Fruit fly (Drosophila melanogaster) whole organism, embryonic: Measurements from ENCODE around the gene Nnp-1.
A peak's percentile ranks its signal among the peaks of the same experiment; 100 is the strongest.

ENCODE experiments used
- Asciz ChIP-seq: fragments of 200-800 bp; sonication (Bioruptor generic); optimal IDR thresholded peaks from 2 replicates; lab custom pipeline; 2017; ENCODE audit warnings: missing biosample characterization, mild to moderate bottlenecking, missing genetic modification characterization, missing genetic modification reagents
- B-H1 ChIP-seq: fragments of 200-800 bp; sonication (Bioruptor generic); IDR thresholded peaks from 3 replicates; pipeline ENCODE4 v1.3.6; 2022; ENCODE audit warnings: missing biosample characterization, missing genetic modification characterization
- CG1024 ChIP-seq: fragments of 200-800 bp; sonication (Bioruptor generic); IDR thresholded peaks from 2 replicates; pipeline ENCODE4 v1.3.6; 2022; ENCODE audit warnings: missing biosample characterization, missing genetic modification characterization
- CG10462 ChIP-seq: fragments of 200-800 bp; sonication (Bioruptor generic); optimal IDR thresholded peaks from 2 replicates; lab custom pipeline; 2016; ENCODE audit warnings: missing biosample characterization, missing genetic modification characterization
- CG11247 ChIP-seq: fragments of 200-800 bp; sonication (Bioruptor generic); IDR thresholded peaks from 2 replicates; pipeline ENCODE4 v1.3.6; 2022; ENCODE audit warnings: missing biosample characterization, missing genetic modification characterization
- CG13894 ChIP-seq: fragments of 200-800 bp; sonication (Bioruptor generic); optimal IDR thresholded peaks from 3 replicates; lab custom pipeline; 2018; ENCODE audit warnings: missing biosample characterization, mild to moderate bottlenecking, missing genetic modification characterization, moderate library complexity
- CG1529 ChIP-seq: fragments of 200-800 bp; sonication (Bioruptor generic); optimal IDR thresholded peaks from 3 replicates; lab custom pipeline; 2018; ENCODE audit warnings: missing biosample characterization, missing genetic modification characterization
- CG17359 ChIP-seq: fragments of 200-800 bp; sonication (Bioruptor generic); optimal IDR thresholded peaks from 3 replicates; lab custom pipeline; 2018; ENCODE audit warnings: missing biosample characterization, mild to moderate bottlenecking, missing genetic modification characterization, moderate library complexity
- CG17829 ChIP-seq: fragments of 200-800 bp; optimal IDR thresholded peaks from 2 replicates; lab custom pipeline; 2019; ENCODE audit warnings: missing biosample characterization, mild to moderate bottlenecking, missing genetic modification characterization, moderate library complexity
- CG18011 ChIP-seq: fragments of 200-800 bp; sonication (Bioruptor generic); optimal IDR thresholded peaks from 2 replicates; lab custom pipeline; 2017; ENCODE audit warnings: missing biosample characterization, missing genetic modification characterization, mild to moderate bottlenecking, moderate library complexity, missing genotype
- CG18476 ChIP-seq: fragments of 200-800 bp; sonication (Bioruptor generic); optimal IDR thresholded peaks from 2 replicates; lab custom pipeline; 2016; ENCODE audit warnings: missing biosample characterization, mild to moderate bottlenecking, missing genetic modification characterization
- CG3281 ChIP-seq: fragments of 200-800 bp; sonication (Bioruptor generic); optimal IDR thresholded peaks from 3 replicates; lab custom pipeline; 2017; ENCODE audit warnings: missing biosample characterization, mild to moderate bottlenecking, missing genetic modification characterization
- CG34422 ChIP-seq: fragments of 200-800 bp; sonication (Bioruptor generic); IDR thresholded peaks from 3 replicates; pipeline ENCODE4 v1.3.6; 2022; ENCODE audit warnings: missing biosample characterization, missing genetic modification characterization
- CG3847 ChIP-seq: fragments of 200-800 bp; sonication (Bioruptor generic); IDR thresholded peaks from 2 replicates; pipeline ENCODE4 v1.3.6; 2022; ENCODE audit warnings: missing biosample characterization, missing genetic modification characterization
- CG4328 ChIP-seq: fragments of 200-800 bp; sonication (Bioruptor generic); optimal IDR thresholded peaks from 3 replicates; lab custom pipeline; 2017; ENCODE audit warnings: missing biosample characterization, missing genetic modification reagents, missing genetic modification characterization
- CG4424 ChIP-seq: fragments of 200-800 bp; sonication (Bioruptor generic); optimal IDR thresholded peaks from 3 replicates; lab custom pipeline; 2016; ENCODE audit warnings: missing biosample characterization, missing genetic modification characterization
- CG6175 ChIP-seq: fragments of 200-800 bp; sonication (Bioruptor generic); IDR thresholded peaks from 3 replicates; pipeline ENCODE4 v1.3.6; 2022; ENCODE audit warnings: missing biosample characterization, missing genetic modification characterization
- CG6272 ChIP-seq: fragments of 200-800 bp; sonication (Bioruptor generic); IDR thresholded peaks from 2 replicates; pipeline ENCODE4 v1.3.6; 2022; ENCODE audit warnings: missing biosample characterization, missing genetic modification characterization
- CG8478 ChIP-seq: fragments of >200 bp; optimal IDR thresholded peaks from 2 replicates; lab custom pipeline; 2018
- CG9609 ChIP-seq: fragments of 200-800 bp; sonication (Bioruptor generic); optimal IDR thresholded peaks from 3 replicates; lab custom pipeline; 2016; ENCODE audit warnings: missing biosample characterization, missing genetic modification characterization
- Dip2 ChIP-seq: fragments of 200-800 bp; sonication (Bioruptor generic); IDR thresholded peaks from 2 replicates; pipeline ENCODE4 v1.3.6; 2022; ENCODE audit warnings: missing biosample characterization, missing genetic modification characterization
- Dip3 ChIP-seq: fragments of 200-800 bp; sonication (Bioruptor generic); optimal IDR thresholded peaks from 3 replicates; lab custom pipeline; 2016; ENCODE audit warnings: missing biosample characterization, missing genetic modification characterization
- Drgx ChIP-seq: fragments of 200-800 bp; sonication (Bioruptor generic); IDR thresholded peaks from 2 replicates; pipeline ENCODE4 v1.3.6; 2022; ENCODE audit warnings: missing biosample characterization, missing genetic modification characterization
- H15 ChIP-seq: fragments of 200-800 bp; sonication (Bioruptor generic); IDR thresholded peaks from 3 replicates; pipeline ENCODE4 v1.3.6; 2022; ENCODE audit warnings: missing biosample characterization, missing genetic modification characterization
- Lhr ChIP-seq: fragments of 200-800 bp; sonication (Bioruptor generic); optimal IDR thresholded peaks from 3 replicates; lab custom pipeline; 2017; ENCODE audit warnings: mild to moderate bottlenecking, missing biosample characterization, missing genetic modification reagents, missing genetic modification characterization
- NK7.1 ChIP-seq: fragments of 200-800 bp; sonication (Bioruptor generic); optimal IDR thresholded peaks from 3 replicates; lab custom pipeline; 2016; ENCODE audit warnings: missing biosample characterization, missing genetic modification characterization
- NfI ChIP-seq: fragments of 200-800 bp; sonication (Bioruptor generic); optimal IDR thresholded peaks from 3 replicates; lab custom pipeline; 2018; ENCODE audit warnings: missing biosample characterization, mild to moderate bottlenecking, missing genetic modification characterization, moderate library complexity
- PHDP ChIP-seq: fragments of 200-800 bp; sonication (Bioruptor generic); optimal IDR thresholded peaks from 3 replicates; lab custom pipeline; 2018; ENCODE audit warnings: missing biosample characterization, mild to moderate bottlenecking, missing genetic modification characterization, moderate library complexity
- Sox100B ChIP-seq: fragments of 200-800 bp; sonication (Bioruptor generic); optimal IDR thresholded peaks from 3 replicates; lab custom pipeline; 2018; ENCODE audit warnings: missing biosample characterization, mild to moderate bottlenecking, missing genetic modification characterization
- Sry-δ ChIP-seq: fragments of 200-800 bp; sonication (Bioruptor generic); optimal IDR thresholded peaks from 2 replicates; lab custom pipeline; 2016; ENCODE audit warnings: missing biosample characterization, missing genetic modification characterization
- Stat92E ChIP-seq, 3 experiments: fragments of >200 bp in 2 of 3; fragments of 200-800 bp in 1 of 3; sonication (Bioruptor generic) in 1 of 3; optimal IDR thresholded peaks; 2 replicates each; lab custom pipeline; 2017 to 2019; ENCODE audit warnings: missing biosample characterization in 3 of 3, missing genetic modification characterization in 3 of 3, mild to moderate bottlenecking in 1 of 3, moderate library complexity in 1 of 3
- ac ChIP-seq: fragments of 200-800 bp; sonication (Bioruptor generic); optimal IDR thresholded peaks from 3 replicates; lab custom pipeline; 2017; ENCODE audit warnings: missing biosample characterization, mild to moderate bottlenecking, missing genetic modification characterization
- al ChIP-seq: fragments of 200-800 bp; sonication (Bioruptor generic); IDR thresholded peaks from 2 replicates; pipeline ENCODE4 v1.3.6; 2022; ENCODE audit warnings: missing biosample characterization, missing genetic modification characterization
- ase ChIP-seq: fragments of 200-800 bp; sonication (Bioruptor generic); IDR thresholded peaks from 3 replicates; pipeline ENCODE4 v1.3.6; 2022; ENCODE audit warnings: missing biosample characterization, missing genetic modification characterization
- chinmo ChIP-seq: fragments of 200-800 bp; sonication (Bioruptor generic); IDR thresholded peaks from 4 replicates; pipeline ENCODE4 v1.3.6; 2022; ENCODE audit warnings: missing biosample characterization, missing genetic modification characterization; ENCODE audit not compliant: partially characterized antibody
- crol ChIP-seq: fragments of 200-800 bp; sonication (Bioruptor generic); IDR thresholded peaks from 2 replicates; pipeline ENCODE4 v1.3.6; 2022; ENCODE audit warnings: missing biosample characterization, missing genetic modification characterization
- da ChIP-seq: fragments of 200-800 bp; sonication (Bioruptor generic); optimal IDR thresholded peaks from 2 replicates; lab custom pipeline; 2016; ENCODE audit warnings: missing biosample characterization, missing genetic modification characterization
- dmrt11E ChIP-seq: fragments of 200-800 bp; sonication (Bioruptor generic); optimal IDR thresholded peaks from 3 replicates; lab custom pipeline; 2018; ENCODE audit warnings: missing biosample characterization, mild to moderate bottlenecking, missing genetic modification characterization, moderate library complexity
- emc ChIP-seq: fragments of 200-800 bp; sonication (Bioruptor generic); optimal IDR thresholded peaks from 2 replicates; lab custom pipeline; 2016; ENCODE audit warnings: missing biosample characterization, missing genetic modification characterization
- kah ChIP-seq: fragments of 200-800 bp; sonication (Bioruptor generic); optimal IDR thresholded peaks from 2 replicates; lab custom pipeline; 2018; ENCODE audit warnings: missing biosample characterization, mild to moderate bottlenecking, missing genetic modification characterization
- kay ChIP-seq: fragments of 200-800 bp; sonication (Bioruptor generic); optimal IDR thresholded peaks from 2 replicates; lab custom pipeline; 2016; ENCODE audit warnings: missing biosample characterization, missing genetic modification characterization
- knrl ChIP-seq: fragments of 200-800 bp; sonication (Bioruptor generic); IDR thresholded peaks from 3 replicates; pipeline ENCODE4 v1.3.6; 2022; ENCODE audit warnings: missing biosample characterization, missing genetic modification characterization; ENCODE audit not compliant: partially characterized antibody
- maf-S ChIP-seq: fragments of 200-800 bp; sonication (Bioruptor generic); optimal IDR thresholded peaks from 2 replicates; lab custom pipeline; 2016; ENCODE audit warnings: missing biosample characterization, missing genetic modification characterization
- nerfin-2 ChIP-seq: fragments of 200-800 bp; sonication (Bioruptor generic); IDR thresholded peaks from 2 replicates; pipeline ENCODE4 v1.3.6; 2022; ENCODE audit warnings: missing biosample characterization, missing genetic modification characterization; ENCODE audit not compliant: partially characterized antibody
- oc ChIP-seq: fragments of 200-800 bp; sonication (Bioruptor generic); optimal IDR thresholded peaks from 2 replicates; lab custom pipeline; 2018; ENCODE audit warnings: missing biosample characterization, mild to moderate bottlenecking, missing genetic modification characterization, moderate library complexity
- pita ChIP-seq: fragments of 200-800 bp; sonication (Bioruptor generic); optimal IDR thresholded peaks from 2 replicates; lab custom pipeline; 2017; ENCODE audit warnings: missing biosample characterization, mild to moderate bottlenecking, missing genetic modification characterization
- sd ChIP-seq: fragments of 200-800 bp; sonication (Bioruptor generic); optimal IDR thresholded peaks from 3 replicates; lab custom pipeline; 2018; ENCODE audit warnings: missing biosample characterization, mild to moderate bottlenecking, missing genetic modification characterization, moderate library complexity
- sob ChIP-seq: fragments of 200-800 bp; sonication (Bioruptor generic); IDR thresholded peaks from 2 replicates; pipeline ENCODE4 v1.3.6; 2022; ENCODE audit warnings: missing biosample characterization, missing genetic modification characterization
- ssp ChIP-seq: fragments of 200-800 bp; sonication (Bioruptor generic); IDR thresholded peaks from 2 replicates; pipeline ENCODE4 v1.3.6; 2022; ENCODE audit warnings: missing biosample characterization, missing genetic modification characterization
- wdn ChIP-seq: fragments of 200-800 bp; sonication (Bioruptor generic); IDR thresholded peaks from 2 replicates; pipeline ENCODE4 v1.3.6; 2022; ENCODE audit warnings: missing biosample characterization, missing genetic modification characterization
- wek ChIP-seq: fragments of 200-800 bp; sonication (Bioruptor generic); optimal IDR thresholded peaks from 3 replicates; lab custom pipeline; 2018; ENCODE audit warnings: missing biosample characterization, mild to moderate bottlenecking, missing genetic modification characterization, moderate library complexity

Gene Nnp-1

DNA sequence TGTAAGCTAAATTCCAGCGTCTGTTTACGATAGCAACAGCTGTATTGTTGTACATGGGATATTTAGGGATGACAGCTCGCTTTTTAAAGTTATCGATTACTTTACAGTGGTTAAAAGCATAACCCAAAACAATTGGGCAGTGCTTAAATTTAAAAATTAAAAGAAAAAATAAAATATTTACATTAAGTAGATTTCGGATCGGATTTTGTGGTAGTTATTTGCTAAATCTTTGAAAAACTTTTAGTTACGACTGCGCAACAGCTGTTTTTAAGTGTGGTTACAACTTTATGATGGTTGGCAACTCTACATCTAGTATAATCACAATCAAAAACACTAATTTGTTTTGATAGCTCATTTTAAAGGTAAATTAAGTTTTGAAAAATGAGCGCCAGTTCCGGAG is 21.3 kb upstream of the Nnp-1 start, which contains the start of the genes Ing5 and CG7099 (continued):
- peak; percentile 92 for TF ChIP-seq Sox100B
- no peak for TF ChIP-seq chinmo (GFP tag; lab: Robert Waterston, UW)
- TF ChIP-seq CG1024 (GFP tag; lab: Robert Waterston, UW) = peak; percentile 92
- no peak for TF ChIP-seq pita
- TF ChIP-seq CG4424 = peak; percentile 96
- TF ChIP-seq knrl = peak; percentile 78
- peak; percentile 94 for TF ChIP-seq oc (tag; lab: Kevin White, UChicago)
- TF ChIP-seq NfI (GFP tag; lab: Kevin White, UChicago) = peak; percentile 97
- peak; percentile 93 for TF ChIP-seq kay (GFP tag; lab: Kevin White, UChicago)
- TF ChIP-seq Dip3 (GFP tag; lab: Kevin White, UChicago) = peak; percentile 94
- TF ChIP-seq PHDP = peak; percentile 96
- peak; percentile 58; the same call in 1 of the 2 replicates for TF ChIP-seq Dip2 (GFP tag; lab: Robert Waterston, UW)
- TF ChIP-seq Asciz (GFP tag; lab: Kevin White, UChicago) = peak; percentile 90
- no peak for TF ChIP-seq CG8478 (lab: Kevin White, UChicago)
- TF ChIP-seq CG18011 (GFP tag; lab: Kevin White, UChicago) = peak; percentile 87
- TF ChIP-seq crol = peak; percentile 55
- TF ChIP-seq CG13894 (tag; lab: Kevin White, UChicago) = peak; percentile 96
- peak; percentile 84 for TF ChIP-seq emc (GFP tag; lab: Kevin White, UChicago)
- peak in 1 of 3 experiments; percentile 71 for TF ChIP-seq Stat92E (GFP tag; optimal IDR thresholded peaks at IDR 0.05; lab: Kevin White, UChicago)
- TF ChIP-seq CG18476 = peak; percentile 95
- TF ChIP-seq Drgx = peak; percentile 88
- TF ChIP-seq wdn (GFP tag; lab: Robert Waterston, UW) = peak; percentile 92
- peak; percentile 98 for TF ChIP-seq sob (GFP tag; lab: Robert Waterston, UW)
- TF ChIP-seq CG3847 (GFP tag; lab: Robert Waterston, UW) = peak; percentile 97
- TF ChIP-seq maf-S (GFP tag; lab: Kevin White, UChicago) = peak; percentile 91
- peak; percentile 59 for TF ChIP-seq NK7.1
- peak; percentile 98 for TF ChIP-seq CG34422
- TF ChIP-seq Lhr = peak; percentile 88
- peak; percentile 74 for TF ChIP-seq wek
- TF ChIP-seq B-H1 = peak; percentile 95
- TF ChIP-seq CG1529 (GFP tag; lab: Kevin White, UChicago) = peak; percentile 91
- peak; percentile 97 for TF ChIP-seq H15
- peak; percentile 95 for TF ChIP-seq CG3281
- TF ChIP-seq ase (GFP tag; lab: Robert Waterston, UW) = peak; percentile 96
- TF ChIP-seq al = peak; percentile 97
- peak; percentile 98 for TF ChIP-seq CG6272
- peak; percentile 91 for TF ChIP-seq ssp (GFP tag; lab: Robert Waterston, UW)
- peak; percentile 90 for TF ChIP-seq CG6175 (GFP tag; lab: Robert Waterston, UW)
- peak; percentile 83 for TF ChIP-seq da (GFP tag; lab: Kevin White, UChicago)
- peak; percentile 86 for TF ChIP-seq CG9609 (GFP tag; lab: Kevin White, UChicago)
- peak; percentile 97 for TF ChIP-seq CG17829 (tag; lab: Kevin White, UChicago)
- TF ChIP-seq kah (GFP tag; lab: Kevin White, UChicago) = peak; percentile 85
- peak; percentile 96 for TF ChIP-seq CG17359
- TF ChIP-seq CG4328 = peak; percentile 94
- TF ChIP-seq dmrt11E = peak; percentile 96
- peak; percentile 95 for TF ChIP-seq CG10462 (GFP tag; lab: Kevin White, UChicago)
- peak; percentile 95 for TF ChIP-seq sd (tag; lab: Kevin White, UChicago)
- peak; percentile 83 for TF ChIP-seq Sry-δ
- peak; percentile 82 for TF ChIP-seq ac
- TF ChIP-seq CG11247 (GFP tag; lab: Robert Waterston, UW) = peak; percentile 95
- TF ChIP-seq nerfin-2 (GFP tag; lab: Robert Waterston, UW) = peak; percentile 71
